Worm (Caenorhabditis elegans): ENCODE results near the gene gid-7.

- TF ChIP-seq cog-1 (tag; optimal IDR thresholded peaks at IDR 0.05), result no peak
- no peak for TF ChIP-seq ztf-23 (GFP tag; IDR thresholded peaks at IDR 0.05)
- TF ChIP-seq med-1 (GFP tag; optimal IDR thresholded peaks at IDR 0.05; ENCODE audit: insufficient read depth), result no peak
- TF ChIP-seq klf-2 (GFP tag; conservative IDR thresholded peaks at IDR 0.05), result no peak
- no peak for TF ChIP-seq ztf-29 (GFP tag; IDR thresholded peaks at IDR 0.05)
- no peak for TF ChIP-seq flt-1 (GFP tag; IDR thresholded peaks at IDR 0.05)
Measured at ce11 chrV:3714750-3715149, 42.1 kb downstream of the gid-7 start.

Measured in whole organism, midembryonic.